Fruit fly (Drosophila melanogaster) whole organism, embryonic: ENCODE measurements around the gene CG42835.

Experiments used
- ATbp ChIP-seq: fragments of 200-800 bp; sonication (Bioruptor generic); optimal IDR thresholded peaks from 2 replicates; lab custom pipeline; 2017; ENCODE audit warnings: missing biosample characterization, mild to moderate bottlenecking, missing genetic modification characterization, missing genetic modification reagents
- Ada2b ChIP-seq: fragments of 200-800 bp; sonication (Bioruptor generic); IDR thresholded peaks from 2 replicates; pipeline ENCODE4 v1.3.6; 2022; ENCODE audit warnings: missing biosample characterization, missing genetic modification characterization
- Atf6 ChIP-seq: fragments of 200-800 bp; sonication (Bioruptor generic); IDR thresholded peaks from 2 replicates; pipeline ENCODE4 v1.3.6; 2022; ENCODE audit warnings: missing biosample characterization, missing genetic modification characterization
- CG10147 ChIP-seq: fragments of 200-800 bp; sonication (Bioruptor generic); optimal IDR thresholded peaks from 2 replicates; lab custom pipeline; 2019; ENCODE audit warnings: missing biosample characterization, mild to moderate bottlenecking, missing genetic modification characterization, moderate library complexity
- CG10959 ChIP-seq: fragments of 200-800 bp; sonication (Bioruptor generic); IDR thresholded peaks from 2 replicates; pipeline ENCODE4 v1.3.6; 2022; ENCODE audit warnings: missing biosample characterization, missing genetic modification characterization
- CG13123 ChIP-seq: fragments of 200-800 bp; sonication (Bioruptor generic); optimal IDR thresholded peaks from 2 replicates; lab custom pipeline; 2016; ENCODE audit warnings: missing biosample characterization, missing genetic modification characterization
- CG13775 ChIP-seq: fragments of 200-800 bp; sonication (Bioruptor generic); optimal IDR thresholded peaks from 3 replicates; lab custom pipeline; 2017; ENCODE audit warnings: missing biosample characterization, mild to moderate bottlenecking, missing genetic modification characterization
- CG16779 ChIP-seq: fragments of 200-800 bp; sonication (Bioruptor generic); IDR thresholded peaks from 2 replicates; pipeline ENCODE4 v1.3.6; 2022; ENCODE audit warnings: missing biosample characterization, missing genetic modification characterization
- CG2889 ChIP-seq: fragments of 200-800 bp; sonication (Bioruptor generic); IDR thresholded peaks from 3 replicates; pipeline ENCODE4 v1.3.6; 2022; ENCODE audit warnings: missing biosample characterization, missing genetic modification characterization
- CG3163 ChIP-seq: fragments of 200-800 bp; sonication (Bioruptor generic); optimal IDR thresholded peaks from 3 replicates; lab custom pipeline; 2016; ENCODE audit warnings: missing biosample characterization, missing genetic modification characterization
- CG32532 ChIP-seq: fragments of 200-800 bp; sonication (Bioruptor generic); IDR thresholded peaks from 2 replicates; pipeline ENCODE4 v1.3.6; 2022; ENCODE audit warnings: missing biosample characterization, missing genetic modification characterization
- CG34376 ChIP-seq: fragments of 200-800 bp; sonication (Bioruptor generic); optimal IDR thresholded peaks from 2 replicates; lab custom pipeline; 2018; ENCODE audit warnings: missing biosample characterization, mild to moderate bottlenecking, missing genetic modification characterization
- CG3726 ChIP-seq: fragments of 200-800 bp; sonication (Bioruptor generic); IDR thresholded peaks from 3 replicates; pipeline ENCODE4, ENCODE4 v1.3.6; 2022; ENCODE audit warnings: missing biosample characterization, missing genetic modification characterization
- CG4282 ChIP-seq: fragments of 200-800 bp; sonication (Bioruptor generic); optimal IDR thresholded peaks from 2 replicates; lab custom pipeline; 2016; ENCODE audit warnings: missing biosample characterization, missing genetic modification characterization
- CG4328 ChIP-seq: fragments of 200-800 bp; sonication (Bioruptor generic); optimal IDR thresholded peaks from 3 replicates; lab custom pipeline; 2017; ENCODE audit warnings: missing biosample characterization, missing genetic modification reagents, missing genetic modification characterization
- CG6689 ChIP-seq: fragments of 200-800 bp; sonication (Bioruptor generic); IDR thresholded peaks from 2 replicates; pipeline ENCODE4 v1.3.6; 2022; ENCODE audit warnings: missing biosample characterization, missing genetic modification characterization
- CG6813 ChIP-seq: fragments of 200-800 bp; sonication (Bioruptor generic); optimal IDR thresholded peaks from 2 replicates; lab custom pipeline; 2017; ENCODE audit warnings: missing biosample characterization, missing genetic modification characterization, mild to moderate bottlenecking, moderate library complexity, missing genetic modification reagents
- CG7372 ChIP-seq: fragments of 200-800 bp; sonication (Bioruptor generic); IDR thresholded peaks from 2 replicates; pipeline ENCODE4 v1.3.6; 2022; ENCODE audit warnings: missing biosample characterization, missing genetic modification characterization
- CG7745 ChIP-seq: fragments of 200-800 bp; sonication (Bioruptor generic); optimal IDR thresholded peaks from 2 replicates; lab custom pipeline; 2018; ENCODE audit warnings: missing biosample characterization, mild to moderate bottlenecking, missing genetic modification characterization, moderate library complexity
- CG8924 ChIP-seq: fragments of 200-800 bp; optimal IDR thresholded peaks from 3 replicates; lab custom pipeline; 2019; ENCODE audit warnings: missing biosample characterization, mild to moderate bottlenecking, missing genetic modification characterization, moderate library complexity
- CG8944 ChIP-seq: fragments of 200-800 bp; sonication (Bioruptor generic); optimal IDR thresholded peaks from 3 replicates; lab custom pipeline; 2016; ENCODE audit warnings: missing biosample characterization, missing genetic modification characterization
- Dek ChIP-seq: fragments of 200-800 bp; sonication (Bioruptor generic); optimal IDR thresholded peaks from 3 replicates; lab custom pipeline; 2019; ENCODE audit warnings: missing biosample characterization, mild to moderate bottlenecking, missing genetic modification characterization, moderate library complexity
- Doc2 ChIP-seq: fragments of 200-800 bp; sonication (Bioruptor generic); IDR thresholded peaks from 2 replicates; pipeline ENCODE4 v1.3.6; 2022; ENCODE audit warnings: missing biosample characterization, missing genetic modification characterization
- Ets97D ChIP-seq: fragments of 200-800 bp; sonication (Bioruptor generic); optimal IDR thresholded peaks from 3 replicates; lab custom pipeline; 2016; ENCODE audit warnings: missing biosample characterization, missing genetic modification characterization
- HLH3B ChIP-seq: fragments of 200-800 bp; sonication (Bioruptor generic); IDR thresholded peaks from 2 replicates; pipeline ENCODE4 v1.3.6; 2022; ENCODE audit warnings: missing biosample characterization, missing genetic modification characterization
- Hsf ChIP-seq: fragments of 200-800 bp; sonication (Bioruptor generic); optimal IDR thresholded peaks from 3 replicates; lab custom pipeline; 2016; ENCODE audit warnings: missing biosample characterization, missing genetic modification characterization
- NC2β ChIP-seq: fragments of 200-800 bp; sonication (Bioruptor generic); optimal IDR thresholded peaks from 2 replicates; lab custom pipeline; 2016; ENCODE audit warnings: missing biosample characterization, missing genetic modification characterization
- PHDP ChIP-seq: fragments of 200-800 bp; sonication (Bioruptor generic); optimal IDR thresholded peaks from 3 replicates; lab custom pipeline; 2018; ENCODE audit warnings: missing biosample characterization, mild to moderate bottlenecking, missing genetic modification characterization, moderate library complexity
- Rx ChIP-seq: fragments of 200-800 bp; sonication (Bioruptor generic); IDR thresholded peaks from 2 replicates; pipeline ENCODE4 v1.3.6; 2022; ENCODE audit warnings: missing biosample characterization, missing genetic modification characterization
- Sox102F ChIP-seq: fragments of 200-800 bp; sonication (Bioruptor generic); optimal IDR thresholded peaks from 2 replicates; lab custom pipeline; 2018; ENCODE audit warnings: missing biosample characterization, mild to moderate bottlenecking, missing genetic modification characterization, moderate library complexity
- Stat92E ChIP-seq, 3 experiments: fragments of >200 bp in 2 of 3; fragments of 200-800 bp in 1 of 3; sonication (Bioruptor generic) in 1 of 3; optimal IDR thresholded peaks; 2 replicates each; lab custom pipeline; 2017 to 2019; ENCODE audit warnings: missing biosample characterization in 3 of 3, missing genetic modification characterization in 3 of 3, mild to moderate bottlenecking in 1 of 3, moderate library complexity in 1 of 3
- Xbp1 ChIP-seq: fragments of 200-800 bp; sonication (Bioruptor generic); optimal IDR thresholded peaks from 3 replicates; lab custom pipeline; 2016; ENCODE audit warnings: missing biosample characterization, mild to moderate bottlenecking, missing genetic modification characterization
- ash1 ChIP-seq: fragments of 200-800 bp; sonication (Bioruptor generic); optimal IDR thresholded peaks from 2 replicates; lab custom pipeline; 2018; ENCODE audit warnings: missing biosample characterization, mild to moderate bottlenecking, missing genetic modification characterization
- ato ChIP-seq: fragments of 200-800 bp; sonication (Bioruptor generic); IDR thresholded peaks from 2 replicates; pipeline ENCODE4 v1.3.6; 2022; ENCODE audit warnings: missing biosample characterization, missing genetic modification characterization; ENCODE audit not compliant: partially characterized antibody
- cad ChIP-seq: fragments of >200 bp; optimal IDR thresholded peaks from 2 replicates; lab custom pipeline; 2017; ENCODE audit warnings: missing biosample characterization, missing genetic modification characterization
- danr ChIP-seq: fragments of 200-800 bp; sonication (Bioruptor generic); IDR thresholded peaks from 2 replicates; pipeline ENCODE4 v1.3.6; 2022; ENCODE audit warnings: missing biosample characterization, missing genetic modification characterization
- fru ChIP-seq: fragments of >200 bp; optimal IDR thresholded peaks from 2 replicates; lab custom pipeline; 2017
- ftz-f1 ChIP-seq: fragments of 200-800 bp; sonication (Bioruptor generic); optimal IDR thresholded peaks from 2 replicates; lab custom pipeline; 2016; ENCODE audit warnings: missing biosample characterization, missing genetic modification characterization
- gcm2 ChIP-seq: fragments of 200-800 bp; sonication (Bioruptor generic); optimal IDR thresholded peaks from 2 replicates; lab custom pipeline; 2016; ENCODE audit warnings: missing biosample characterization, missing genetic modification characterization
- p53 ChIP-seq: fragments of 200-800 bp; sonication (Bioruptor generic); optimal IDR thresholded peaks from 2 replicates; lab custom pipeline; 2016; ENCODE audit warnings: missing biosample characterization, missing genetic modification characterization
- pnt ChIP-seq: fragments of 200-800 bp; sonication (Bioruptor generic); optimal IDR thresholded peaks from 3 replicates; lab custom pipeline; 2016; ENCODE audit warnings: missing biosample characterization, missing genetic modification characterization
- pum ChIP-seq: fragments of 200-800 bp; sonication (Bioruptor generic); optimal IDR thresholded peaks from 2 replicates; lab custom pipeline; 2016; ENCODE audit warnings: missing biosample characterization, missing genetic modification characterization
- pzg ChIP-seq: fragments of 200-800 bp; sonication (Bioruptor generic); optimal IDR thresholded peaks from 3 replicates; lab custom pipeline; 2018; ENCODE audit warnings: missing biosample characterization, mild to moderate bottlenecking, missing genetic modification characterization, moderate library complexity
- ranshi ChIP-seq: fragments of 200-800 bp; sonication (Bioruptor generic); IDR thresholded peaks from 2 replicates; pipeline ENCODE4 v1.3.6; 2022; ENCODE audit warnings: missing biosample characterization, missing genetic modification characterization
- repo ChIP-seq: fragments of 200-800 bp; sonication (Bioruptor generic); optimal IDR thresholded peaks from 2 replicates; lab custom pipeline; 2016; ENCODE audit warnings: missing biosample characterization, missing genetic modification characterization
- sc ChIP-seq, 3 experiments: fragments of >200 bp in 2 of 3; fragments of 200-800 bp in 1 of 3; sonication (Bioruptor generic) in 1 of 3; optimal IDR thresholded peaks; 2 replicates in 2 of 3; 3 replicates in 1 of 3; lab custom pipeline; 2017; ENCODE audit warnings: mild to moderate bottlenecking in 1 of 3, missing biosample characterization in 1 of 3, missing genetic modification characterization in 1 of 3, missing genetic modification reagents in 1 of 3
- seq ChIP-seq: fragments of 200-800 bp; sonication (Bioruptor generic); IDR thresholded peaks from 2 replicates; pipeline ENCODE4 v1.3.6; 2022; ENCODE audit warnings: missing biosample characterization, missing genetic modification characterization
- tin ChIP-seq: fragments of 200-800 bp; sonication (Bioruptor generic); optimal IDR thresholded peaks from 3 replicates; lab custom pipeline; 2016; ENCODE audit warnings: missing biosample characterization, missing genetic modification characterization
- tx ChIP-seq: fragments of 200-800 bp; sonication (Bioruptor generic); optimal IDR thresholded peaks from 2 replicates; lab custom pipeline; 2016; ENCODE audit warnings: missing biosample characterization, missing genetic modification characterization
- zen2 ChIP-seq: fragments of 200-800 bp; sonication (Bioruptor generic); IDR thresholded peaks from 3 replicates; pipeline ENCODE4 v1.3.6; 2022; ENCODE audit warnings: missing biosample characterization, missing genetic modification characterization; ENCODE audit not compliant: partially characterized antibody

Gene CG42835

DNA sequence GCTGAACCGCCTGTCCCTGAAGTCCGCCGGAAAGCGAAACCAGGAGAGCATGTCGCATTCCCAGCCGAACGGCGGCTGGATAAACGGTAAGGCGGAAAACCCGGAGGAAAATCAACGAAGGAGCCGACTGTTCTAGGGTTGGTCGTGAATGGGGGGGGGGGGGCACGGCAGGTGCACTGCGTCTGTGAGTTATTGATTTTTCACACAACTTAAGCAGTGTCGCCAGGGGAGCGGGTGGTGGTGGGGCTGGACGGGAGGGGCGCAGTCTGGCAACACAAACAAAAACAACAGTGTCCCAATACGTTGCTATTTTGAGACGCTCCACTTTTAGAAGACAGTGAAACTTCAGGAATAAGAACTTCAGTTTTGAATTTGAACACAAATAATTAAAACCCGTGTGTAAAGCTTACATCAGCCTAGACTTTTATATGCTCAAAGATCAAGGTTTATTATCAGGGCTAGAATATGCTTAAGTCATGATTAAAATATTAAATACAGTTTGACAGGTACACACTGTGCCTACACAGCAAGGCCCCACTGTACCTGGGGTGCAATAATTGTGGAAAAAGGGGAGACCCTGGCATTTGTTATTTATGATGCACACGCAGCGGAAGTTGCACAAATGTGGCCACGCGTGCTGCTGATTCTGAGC, 34.1 kb upstream of the CG42835 start (continued):
- TF ChIP-seq CG7372 (GFP tag; lab: Robert Waterston, UW), result peak; percentile 50; the same call in 1 of the 2 replicates
- no peak for TF ChIP-seq Dek (tag; lab: Kevin White, UChicago)
- TF ChIP-seq CG8924 (tag; lab: Kevin White, UChicago), result peak; percentile 62
- TF ChIP-seq CG7745 (tag; lab: Kevin White, UChicago), result no peak
- TF ChIP-seq pnt (GFP tag; lab: Kevin White, UChicago), result peak; percentile 32
- TF ChIP-seq seq, result peak; percentile 49; the same call in 1 of the 2 replicates
- TF ChIP-seq CG16779 (GFP tag; lab: Robert Waterston, UW), result 0 out of 2 replicates have a peak, but pooled peaks have one; percentile 18
- peak; percentile 77 for TF ChIP-seq ATbp (GFP tag; lab: Kevin White, UChicago)
- no peak for TF ChIP-seq gcm2 (GFP tag; lab: Kevin White, UChicago)
- peak; percentile 65 for TF ChIP-seq Atf6 (GFP tag; lab: Robert Waterston, UW)
- no peak for TF ChIP-seq p53 (GFP tag; lab: Kevin White, UChicago)
- TF ChIP-seq cad (GFP tag; lab: Kevin White, UChicago), result no peak
- peak; percentile 56 for TF ChIP-seq CG6813 (GFP tag; lab: Kevin White, UChicago)
- TF ChIP-seq Ada2b (GFP tag; lab: Robert Waterston, UW), result peak; percentile 63
- TF ChIP-seq CG3163, result no peak
- peak; percentile 37; the same call in 1 of the 2 replicates for TF ChIP-seq CG10959 (GFP tag; lab: Robert Waterston, UW)
- TF ChIP-seq pum (GFP tag; lab: Kevin White, UChicago), result peak; percentile 38
- peak; percentile 77 for TF ChIP-seq ranshi (GFP tag; lab: Robert Waterston, UW)
- no peak for TF ChIP-seq sc (optimal IDR thresholded peaks at IDR 0.05; lab: Kevin White, UChicago)
- TF ChIP-seq sc (GFP tag; optimal IDR thresholded peaks at IDR 0.05; lab: Kevin White, UChicago), result peak; percentile 59
- TF ChIP-seq CG32532 (GFP tag; lab: Robert Waterston, UW), result peak; percentile 53
- no peak for TF ChIP-seq ftz-f1 (GFP tag; lab: Kevin White, UChicago)
- peak; percentile 61; the same call in 2 of the 3 replicates for TF ChIP-seq CG2889 (GFP tag; lab: Robert Waterston, UW)
- TF ChIP-seq fru (lab: Kevin White, UChicago), result no peak
- peak; percentile 32 for TF ChIP-seq CG8944 (GFP tag; lab: Kevin White, UChicago)
- TF ChIP-seq NC2β (GFP tag; lab: Kevin White, UChicago), result peak; percentile 23
- TF ChIP-seq HLH3B (GFP tag; lab: Robert Waterston, UW), result peak; percentile 75
- TF ChIP-seq CG4328 (GFP tag; lab: Kevin White, UChicago), result peak; percentile 42
- peak; percentile 3 for TF ChIP-seq CG13775 (GFP tag; lab: Kevin White, UChicago)
- TF ChIP-seq ash1 (GFP tag; lab: Kevin White, UChicago), result no peak
- no peak for TF ChIP-seq CG34376
- no peak for TF ChIP-seq CG4282
- TF ChIP-seq ato (GFP tag; lab: Robert Waterston, UW), result no peak
- no peak for TF ChIP-seq pzg
- TF ChIP-seq CG6689 (GFP tag; lab: Robert Waterston, UW), result peak; percentile 74
- TF ChIP-seq Ets97D (GFP tag; lab: Kevin White, UChicago), result no peak
- peak; percentile 71 for TF ChIP-seq PHDP (tag; lab: Kevin White, UChicago)
- TF ChIP-seq Hsf (GFP tag; lab: Kevin White, UChicago), result peak; percentile 54
- TF ChIP-seq Xbp1 (GFP tag; lab: Kevin White, UChicago), result peak; percentile 71
- TF ChIP-seq Sox102F (GFP tag; lab: Kevin White, UChicago), result peak; percentile 81
- TF ChIP-seq CG3726 (GFP tag; lab: Robert Waterston, UW), result no peak
- TF ChIP-seq CG13123 (GFP tag; lab: Kevin White, UChicago), result peak; percentile 33
- no peak for TF ChIP-seq tx
- TF ChIP-seq CG10147 (GFP tag; lab: Kevin White, UChicago), result peak; percentile 45
- no peak for TF ChIP-seq Doc2 (GFP tag; lab: Robert Waterston, UW)
- peak; percentile 23 for TF ChIP-seq repo (GFP tag; lab: Kevin White, UChicago)
- TF ChIP-seq tin (GFP tag; lab: Kevin White, UChicago), result peak; percentile 69
- no peak for TF ChIP-seq Stat92E (GFP tag; optimal IDR thresholded peaks at IDR 0.05; lab: Kevin White, UChicago)
- no peak for TF ChIP-seq zen2
- TF ChIP-seq Rx (GFP tag; lab: Robert Waterston, UW), result peak; percentile 58
- TF ChIP-seq danr (GFP tag; lab: Robert Waterston, UW), result peak; percentile 25; the same call in 1 of the 2 replicates
